ENCODE assay signal across 2 fruit fly cellular contexts in the genomic region with DNA sequence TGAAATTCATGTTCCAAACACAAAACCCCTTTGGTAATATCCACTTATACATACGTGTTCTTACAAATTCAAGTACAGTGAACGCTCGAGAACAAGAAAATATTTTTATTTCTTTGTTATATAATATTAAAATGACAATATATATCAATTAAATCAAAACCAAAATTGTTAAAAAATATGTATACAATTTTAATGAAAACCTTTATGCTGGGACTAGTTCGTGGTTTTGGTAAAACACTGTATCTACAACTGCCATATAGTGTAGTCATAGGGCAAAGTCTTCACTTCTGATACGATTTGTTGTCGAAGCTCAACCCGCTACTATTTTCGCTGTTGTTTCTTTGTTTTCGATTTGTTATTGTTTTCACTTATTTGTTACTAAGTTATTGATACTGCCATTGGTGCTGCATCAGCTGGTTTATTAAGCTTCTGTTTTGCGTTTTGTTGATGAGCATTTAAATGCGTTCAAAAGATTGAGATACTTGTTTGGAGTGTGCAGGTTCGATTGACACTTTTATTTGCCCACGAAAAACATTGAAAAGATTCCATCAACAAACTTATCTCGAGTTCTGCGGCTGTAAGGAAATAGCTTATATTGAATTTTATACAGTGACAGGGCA.
TF ChIP-seq lines count a peak whose summit lies in the region.

No protein-coding gene starts in this region.

TF ChIP-seq in whole organism, embryonic, 481 proteins besides CTCF, POLR2A, EP300 and RAD21 (continued from another document and continues in another):
- peak; percentile 68 for TF ChIP-seq HLH3B (GFP tag; IDR thresholded peaks at IDR 0.05; lab: Robert Waterston, UW)
- TF ChIP-seq wdn (GFP tag; IDR thresholded peaks at IDR 0.05; lab: Robert Waterston, UW), result 0 out of 2 replicates have a peak, but pooled peaks have one; percentile 67
- no peak for TF ChIP-seq CG7745 (tag; optimal IDR thresholded peaks at IDR 0.05; lab: Kevin White, UChicago)
- TF ChIP-seq seq (GFP tag; IDR thresholded peaks at IDR 0.05; lab: Robert Waterston, UW), result peak; percentile 69
- peak; percentile 69; the same call in 1 of the 2 replicates for TF ChIP-seq CG14014 (GFP tag; IDR thresholded peaks at IDR 0.05; lab: Robert Waterston, UW)
- TF ChIP-seq CG5245 (GFP tag; optimal IDR thresholded peaks at IDR 0.05; lab: Kevin White, UChicago), result no peak
- no peak for TF ChIP-seq Hr39 (optimal IDR thresholded peaks at IDR 0.05; lab: Kevin White, UChicago)
- TF ChIP-seq CG12659 (GFP tag; optimal IDR thresholded peaks at IDR 0.05; lab: Kevin White, UChicago), result peak; percentile 0
- TF ChIP-seq CG4404 (GFP tag; IDR thresholded peaks at IDR 0.05; lab: Robert Waterston, UW), result no peak
- TF ChIP-seq bab2 (GFP tag; optimal IDR thresholded peaks at IDR 0.05; lab: Kevin White, UChicago), result no peak
- TF ChIP-seq CG11247 (GFP tag; IDR thresholded peaks at IDR 0.05; lab: Robert Waterston, UW), result peak; percentile 60; the same call in 1 of the 2 replicates
- TF ChIP-seq cato (GFP tag; optimal IDR thresholded peaks at IDR 0.05; lab: Kevin White, UChicago; ENCODE audit: borderline replicate concordance), result no peak
- peak; percentile 3 for TF ChIP-seq Abd-B (GFP tag; optimal IDR thresholded peaks at IDR 0.05; lab: Kevin White, UChicago)
- peak; percentile 78 for TF ChIP-seq vvl (GFP tag; IDR thresholded peaks at IDR 0.05; lab: Robert Waterston, UW)
- TF ChIP-seq bcd (GFP tag; optimal IDR thresholded peaks at IDR 0.05; lab: Kevin White, UChicago), result no peak
- TF ChIP-seq CG1024 (GFP tag; IDR thresholded peaks at IDR 0.05; lab: Robert Waterston, UW), result peak; percentile 48; the same call in 1 of the 2 replicates
- TF ChIP-seq gem (tag; optimal IDR thresholded peaks at IDR 0.05; lab: Kevin White, UChicago), result peak; percentile 54
- TF ChIP-seq chn (GFP tag; optimal IDR thresholded peaks at IDR 0.05; lab: Kevin White, UChicago), result no peak
- TF ChIP-seq Sox102F (GFP tag; optimal IDR thresholded peaks at IDR 0.05; lab: Kevin White, UChicago), result peak; percentile 28
- TF ChIP-seq cad (GFP tag; optimal IDR thresholded peaks at IDR 0.05; lab: Kevin White, UChicago), result no peak
- no peak for TF ChIP-seq ara (GFP tag; IDR thresholded peaks at IDR 0.05; lab: Robert Waterston, UW)
- TF ChIP-seq CG12391 (tag; optimal IDR thresholded peaks at IDR 0.05; lab: Kevin White, UChicago), result peak; percentile 35
- no peak for TF ChIP-seq CG42726 (GFP tag; IDR thresholded peaks at IDR 0.05; lab: Robert Waterston, UW; ENCODE audit: partially characterized antibody)
- no peak for TF ChIP-seq otp (GFP tag; IDR thresholded peaks at IDR 0.05; lab: Robert Waterston, UW)
- no peak for TF ChIP-seq CG3065 (GFP tag; optimal IDR thresholded peaks at IDR 0.05; lab: Kevin White, UChicago)
- TF ChIP-seq CG31441 (GFP tag; IDR thresholded peaks at IDR 0.05; lab: Robert Waterston, UW), result 0 out of 2 replicates have a peak, but pooled peaks have one; percentile 15
- TF ChIP-seq nau (GFP tag; optimal IDR thresholded peaks at IDR 0.05; lab: Kevin White, UChicago), result no peak
- TF ChIP-seq CG43689 (GFP tag; IDR thresholded peaks at IDR 0.05; lab: Robert Waterston, UW), result no peak
- peak; percentile 46; the same call in 1 of the 2 replicates for TF ChIP-seq Ptx1 (GFP tag; IDR thresholded peaks at IDR 0.05; lab: Robert Waterston, UW)
- TF ChIP-seq kni (GFP tag; optimal IDR thresholded peaks at IDR 0.05; lab: Kevin White, UChicago), result no peak
- TF ChIP-seq CG13775 (GFP tag; optimal IDR thresholded peaks at IDR 0.05; lab: Kevin White, UChicago), result no peak
- TF ChIP-seq Ada2b (GFP tag; IDR thresholded peaks at IDR 0.05; lab: Robert Waterston, UW), result peak; percentile 50
- no peak for TF ChIP-seq Trl (optimal IDR thresholded peaks at IDR 0.05; lab: Kevin White, UChicago)
- no peak for TF ChIP-seq Trl (GFP tag; optimal IDR thresholded peaks at IDR 0.05; lab: Kevin White, UChicago)
- no peak for TF ChIP-seq grn (GFP tag; optimal IDR thresholded peaks at IDR 0.05; lab: Kevin White, UChicago)
- no peak for TF ChIP-seq CG16863 (GFP tag; optimal IDR thresholded peaks at IDR 0.05; lab: Kevin White, UChicago)
- TF ChIP-seq dmrt99B (tag; optimal IDR thresholded peaks at IDR 0.05; lab: Kevin White, UChicago), result peak; percentile 12
- peak; percentile 18 for TF ChIP-seq B-H2 (GFP tag; optimal IDR thresholded peaks at IDR 0.05; lab: Kevin White, UChicago)
- peak; percentile 9 for TF ChIP-seq CG17385 (GFP tag; optimal IDR thresholded peaks at IDR 0.05; lab: Kevin White, UChicago)
- TF ChIP-seq CG1602 (GFP tag; optimal IDR thresholded peaks at IDR 0.05; lab: Kevin White, UChicago), result no peak
- no peak for TF ChIP-seq CG12942 (GFP tag; optimal IDR thresholded peaks at IDR 0.05; lab: Kevin White, UChicago)
- TF ChIP-seq Gug (GFP tag; IDR thresholded peaks at IDR 0.05; lab: Robert Waterston, UW), result no peak; the same call in 3 of the 4 replicates
- peak; percentile 34 for TF ChIP-seq BtbVII (GFP tag; optimal IDR thresholded peaks at IDR 0.05; lab: Kevin White, UChicago)
- TF ChIP-seq cwo (GFP tag; optimal IDR thresholded peaks at IDR 0.05; lab: Kevin White, UChicago), result peak; percentile 35
- no peak for TF ChIP-seq Dp (GFP tag; optimal IDR thresholded peaks at IDR 0.05; lab: Kevin White, UChicago)
- no peak for TF ChIP-seq CG4424 (GFP tag; optimal IDR thresholded peaks at IDR 0.05; lab: Kevin White, UChicago)
- no peak for TF ChIP-seq CHES-1-like (GFP tag; optimal IDR thresholded peaks at IDR 0.05; lab: Kevin White, UChicago)
- no peak for TF ChIP-seq Med (GFP tag; lab: Kevin White, UChicago)
- TF ChIP-seq unpg (GFP tag; optimal IDR thresholded peaks at IDR 0.05; lab: Kevin White, UChicago), result peak; percentile 8
- peak; percentile 11 for TF ChIP-seq Sox100B (GFP tag; optimal IDR thresholded peaks at IDR 0.05; lab: Kevin White, UChicago)
- no peak for TF ChIP-seq crc (GFP tag; optimal IDR thresholded peaks at IDR 0.05; lab: Kevin White, UChicago)
- no peak for TF ChIP-seq jumu (GFP tag; optimal IDR thresholded peaks at IDR 0.05; lab: Kevin White, UChicago)
- no peak for TF ChIP-seq luna (GFP tag; optimal IDR thresholded peaks at IDR 0.05; lab: Kevin White, UChicago)
- no peak for TF ChIP-seq Rx (GFP tag; IDR thresholded peaks at IDR 0.05; lab: Robert Waterston, UW)
- TF ChIP-seq yki (optimal IDR thresholded peaks at IDR 0.05; lab: Kevin White, UChicago), result no peak
- peak; percentile 29; the same call in 1 of the 2 replicates for TF ChIP-seq CG9215 (GFP tag; IDR thresholded peaks at IDR 0.05; lab: Robert Waterston, UW)
- TF ChIP-seq CG12155 (GFP tag; optimal IDR thresholded peaks at IDR 0.05; lab: Kevin White, UChicago), result peak; percentile 12
- TF ChIP-seq Lhr (GFP tag; optimal IDR thresholded peaks at IDR 0.05; lab: Kevin White, UChicago), result no peak
- TF ChIP-seq hb (GFP tag; IDR thresholded peaks at IDR 0.05; lab: Robert Waterston, UW; ENCODE audit: partially characterized antibody), result no peak
- TF ChIP-seq Tbp (GFP tag; optimal IDR thresholded peaks at IDR 0.05; lab: Kevin White, UChicago), result no peak
- TF ChIP-seq Xbp1 (GFP tag; optimal IDR thresholded peaks at IDR 0.05; lab: Kevin White, UChicago), result peak; percentile 66
- TF ChIP-seq Meics (GFP tag; optimal IDR thresholded peaks at IDR 0.05; lab: Kevin White, UChicago), result peak; percentile 53

TF ChIP-seq in whole organism, prepupa, 60 proteins besides CTCF, POLR2A, EP300 and RAD21 (continued from another document):
- TF ChIP-seq cyc (GFP tag; optimal IDR thresholded peaks at IDR 0.05; lab: Kevin White, UChicago) (peak; percentile 20), Hr4 (GFP tag; optimal IDR thresholded peaks at IDR 0.05; lab: Kevin White, UChicago) (peak; percentile 14), lz (GFP tag; optimal IDR thresholded peaks at IDR 0.05; lab: Kevin White, UChicago) (no peak), acj6 (GFP tag; optimal IDR thresholded peaks at IDR 0.05; lab: Kevin White, UChicago) (no peak), Lpt (GFP tag; optimal IDR thresholded peaks at IDR 0.05; lab: Kevin White, UChicago) (no peak), Sox14 (GFP tag; optimal IDR thresholded peaks at IDR 0.05; lab: Kevin White, UChicago) (peak; percentile 44), Ets21C (GFP tag; optimal IDR thresholded peaks at IDR 0.05; lab: Kevin White, UChicago) (no peak), fd85E (GFP tag; optimal IDR thresholded peaks at IDR 0.05; lab: Kevin White, UChicago) (no peak), CG8119 (GFP tag; IDR thresholded peaks at IDR 0.05; lab: Robert Waterston, UW) (peak; percentile 67)
